Fruit fly (Drosophila melanogaster): ENCODE data around the gene CG7115.

Gene CG7115

DNA sequence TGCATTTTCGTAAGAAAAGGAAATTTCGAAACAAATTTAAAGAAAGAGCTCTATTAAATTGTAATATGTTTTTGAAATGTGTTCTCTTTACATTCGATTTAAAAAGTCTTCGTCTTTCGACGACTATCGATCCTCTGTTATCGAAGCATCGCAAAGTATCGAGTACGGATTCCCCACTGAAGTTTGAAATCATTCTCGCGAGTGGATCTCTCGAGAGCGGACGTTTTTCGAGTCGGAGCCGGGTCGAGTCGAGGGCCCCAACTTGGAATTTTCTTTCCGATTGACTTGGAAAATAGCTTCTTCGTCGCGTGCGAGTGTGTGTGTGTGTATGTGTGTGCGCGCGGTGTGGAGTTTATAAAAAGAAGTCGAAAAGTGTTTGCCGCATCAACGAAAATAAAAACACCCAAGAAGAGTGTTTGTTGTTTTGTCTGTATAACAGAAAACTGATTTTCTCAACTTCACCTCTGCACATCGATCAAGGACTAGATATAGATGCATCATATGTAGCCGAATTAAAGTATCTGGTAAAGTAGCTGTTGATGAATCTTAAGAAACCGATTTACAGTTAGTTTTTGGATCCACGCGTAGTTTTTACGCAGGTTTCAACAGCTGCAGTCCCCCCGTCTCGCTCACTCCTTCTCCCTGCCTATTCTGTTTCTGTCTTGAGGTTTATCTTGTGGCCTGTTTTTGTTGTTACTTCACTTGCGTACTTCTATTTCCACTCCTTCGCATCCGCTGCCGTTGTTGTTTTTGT lies 9.5 kb upstream of the CG7115 start, which contains the start of gene LanB1 (continued):
- TF ChIP-seq insv (GFP tag; optimal IDR thresholded peaks at IDR 0.05) (peak in 1 of 2 experiments; percentile 33), pum (GFP tag; optimal IDR thresholded peaks at IDR 0.05) (no peak), Myb (GFP tag; optimal IDR thresholded peaks at IDR 0.05) (peak; percentile 57), Dip3 (GFP tag; optimal IDR thresholded peaks at IDR 0.05) (no peak), CG6272 (GFP tag; IDR thresholded peaks at IDR 0.05) (no peak), CG17568 (GFP tag; optimal IDR thresholded peaks at IDR 0.05) (no peak), gt (GFP tag; IDR thresholded peaks at IDR 0.05) (no peak), Hr3 (GFP tag; optimal IDR thresholded peaks at IDR 0.05) (no peak), CG2678 (tag; optimal IDR thresholded peaks at IDR 0.05) (no peak), CG10462 (GFP tag; optimal IDR thresholded peaks at IDR 0.05) (no peak), ind (GFP tag; optimal IDR thresholded peaks at IDR 0.05) (no peak), bbx (GFP tag; IDR thresholded peaks at IDR 0.05; ENCODE audit: partially characterized antibody) (peak; percentile 76), CG2712 (tag; optimal IDR thresholded peaks at IDR 0.05) (peak; percentile 34), schlank (tag; optimal IDR thresholded peaks at IDR 0.05) (no peak), E2f2 (GFP tag; IDR thresholded peaks at IDR 0.05) (peak; percentile 54), cad (GFP tag; optimal IDR thresholded peaks at IDR 0.05) (no peak), lov (optimal IDR thresholded peaks at IDR 0.05) (no peak), lov (GFP tag; IDR thresholded peaks at IDR 0.05) (0 out of 3 replicates have a peak, but pooled peaks have one; percentile 27), Lim3 (GFP tag; IDR thresholded peaks at IDR 0.05) (no peak), trem (tag; optimal IDR thresholded peaks at IDR 0.05) (peak; percentile 39), YL-1 (GFP tag; optimal IDR thresholded peaks at IDR 0.05) (peak; percentile 7), CG3163 (GFP tag; optimal IDR thresholded peaks at IDR 0.05) (no peak), CG10366 (GFP tag; IDR thresholded peaks at IDR 0.05) (no peak), B-H1 (GFP tag; IDR thresholded peaks at IDR 0.05) (no peak; the same call in 2 of the 3 replicates), CG2889 (GFP tag; IDR thresholded peaks at IDR 0.05) (no peak), CG31441 (GFP tag; IDR thresholded peaks at IDR 0.05) (no peak), slbo (GFP tag; IDR thresholded peaks at IDR 0.05) (0 out of 2 replicates have a peak, but pooled peaks have one; percentile 12), CG7963 (GFP tag; IDR thresholded peaks at IDR 0.05; ENCODE audit: partially characterized antibody) (peak; percentile 57; the same call in 1 of the 3 replicates), sc (optimal IDR thresholded peaks at IDR 0.05) (no peak), sc (GFP tag; optimal IDR thresholded peaks at IDR 0.05) (no peak), CG1529 (GFP tag; optimal IDR thresholded peaks at IDR 0.05) (no peak), crol (GFP tag; IDR thresholded peaks at IDR 0.05) (0 out of 2 replicates have a peak, but pooled peaks have one; percentile 50), Trl (optimal IDR thresholded peaks at IDR 0.05) (peak; percentile 36 to 44), Trl (GFP tag; optimal IDR thresholded peaks at IDR 0.05) (no peak), ken (GFP tag; IDR thresholded peaks at IDR 0.05) (no peak), Tbp (GFP tag; optimal IDR thresholded peaks at IDR 0.05) (no peak), nerfin-2 (GFP tag; IDR thresholded peaks at IDR 0.05; ENCODE audit: partially characterized antibody) (peak; percentile 64; the same call in 1 of the 2 replicates), CG1603 (tag; optimal IDR thresholded peaks at IDR 0.05) (peak; percentile 36), ERR (GFP tag; optimal IDR thresholded peaks at IDR 0.05) (no peak), disco-r (GFP tag; optimal IDR thresholded peaks at IDR 0.05) (no peak), tio (GFP tag; optimal IDR thresholded peaks at IDR 0.05) (no peak), CG5245 (GFP tag; optimal IDR thresholded peaks at IDR 0.05) (no peak), Gsc (GFP tag; IDR thresholded peaks at IDR 0.05) (no peak), amos (GFP tag; IDR thresholded peaks at IDR 0.05; ENCODE audit: partially characterized antibody) (peak; percentile 63; the same call in 1 of the 2 replicates), Adf1 (GFP tag; IDR thresholded peaks at IDR 0.05) (no peak), kni (GFP tag; optimal IDR thresholded peaks at IDR 0.05) (peak; percentile 82), org-1 (GFP tag; optimal IDR thresholded peaks at IDR 0.05) (no peak), CG8944 (GFP tag; optimal IDR thresholded peaks at IDR 0.05) (no peak), CG8388 (GFP tag; optimal IDR thresholded peaks at IDR 0.05) (no peak), ewg (GFP tag; optimal IDR thresholded peaks at IDR 0.05) (no peak), CG6689 (GFP tag; IDR thresholded peaks at IDR 0.05) (no peak)
